Worm (Caenorhabditis elegans): ENCODE results near the gene glr-2.

- TF ChIP-seq F55B11.4 (tag; optimal IDR thresholded peaks at IDR 0.05; ENCODE audit: borderline replicate concordance, insufficient read depth) (no peak), rec-8 (tag; optimal IDR thresholded peaks at IDR 0.05) (no peak)
Observed at ce11 chrIII:7150162-7150561, 5.4 kb upstream of the glr-2 start.
